Worm (Caenorhabditis elegans) whole organism, L1 larva: Measurements from ENCODE around the gene F25B4.4.

Experiments
- C04F5.9 ChIP-seq: sonication (generic microtip); optimal IDR thresholded peaks from 2 replicates; lab custom pipeline; 2016; ENCODE audit warnings: missing genetic modification characterization, missing compliant biosample characterization
- F16B12.6 ChIP-seq: fragments of 150-350 bp; optimal IDR thresholded peaks from 2 replicates; lab custom pipeline; 2014; ENCODE audit warnings: missing biosample characterization, missing genetic modification characterization
- blmp-1 ChIP-seq: fragments of 150-350 bp; optimal IDR thresholded peaks from 2 replicates; lab custom pipeline; 2014; ENCODE audit warnings: missing biosample characterization, missing genetic modification characterization
- ceh-88 ChIP-seq: fragments of 200-800 bp; sonication (Bioruptor generic); IDR thresholded peaks from 2 replicates; pipeline ENCODE4 v1.3.6; 2022; ENCODE audit warnings: missing genetic modification characterization, missing compliant biosample characterization
- efl-1 ChIP-seq, 4 experiments: fragments of 150-350 bp; optimal IDR thresholded peaks in 3 of 4; peaks in 1 of 4; 1 replicate in 1 of 4; 2 replicates in 3 of 4; lab custom pipeline; 2014; ENCODE audit warnings: missing biosample characterization in 2 of 4, missing genetic modification characterization in 2 of 4, missing genetic modification reagents in 2 of 4
- efl-3 ChIP-seq: fragments of 200-800 bp; sonication (Bioruptor generic); optimal IDR thresholded peaks from 2 replicates; lab custom pipeline; 2018; ENCODE audit warnings: mild to moderate bottlenecking, missing genetic modification characterization, missing compliant biosample characterization
- egl-13 ChIP-seq: sonication (generic microtip); optimal IDR thresholded peaks from 2 replicates; lab custom pipeline; 2016; ENCODE audit warnings: missing genotype, missing genetic modification reagents, missing genetic modification characterization, missing compliant biosample characterization
- elt-3 ChIP-seq, 6 experiments: fragments of 150-350 bp in 1 of 6; sonication (generic microtip); optimal IDR thresholded peaks; 2 replicates each; lab custom pipeline; 2017 to 2018; ENCODE audit warnings: missing biosample characterization in 6 of 6, missing genetic modification characterization in 6 of 6, inconsistent platforms in 1 of 6
- ets-5 ChIP-seq: fragments of 200-800 bp; sonication (Bioruptor generic); IDR thresholded peaks from 2 replicates; pipeline ENCODE4 v1.3.6; 2022; ENCODE audit warnings: missing genetic modification characterization, missing compliant biosample characterization
- fos-1 ChIP-seq: fragments of 150-350 bp; optimal IDR thresholded peaks from 2 replicates; lab custom pipeline; 2014; ENCODE audit warnings: missing biosample characterization, missing genetic modification characterization
- grh-1 ChIP-seq: fragments of 200-800 bp; sonication (Bioruptor generic); IDR thresholded peaks from 2 replicates; pipeline ENCODE4 v1.3.6; 2022; ENCODE audit warnings: missing genetic modification reagents, missing genetic modification characterization, missing compliant biosample characterization
- hlh-4 ChIP-seq: sonication (generic microtip); optimal IDR thresholded peaks from 2 replicates; lab custom pipeline; 2016; ENCODE audit warnings: mild to moderate bottlenecking, missing genetic modification characterization, missing compliant biosample characterization
- lin-14 ChIP-seq: fragments of 200-800 bp; sonication (Bioruptor generic); optimal IDR thresholded peaks from 2 replicates; lab custom pipeline; 2018; ENCODE audit warnings: mild to moderate bottlenecking, missing genetic modification characterization, moderate library complexity, missing compliant biosample characterization
- lin-15B ChIP-seq: fragments of 150-350 bp; sonication (generic microtip); optimal IDR thresholded peaks from 3 replicates; lab custom pipeline; 2014; ENCODE audit warnings: missing biosample characterization, missing genetic modification characterization
- lin-35 ChIP-seq, 2 experiments: fragments of 150-350 bp; optimal IDR thresholded peaks; 2 replicates each; lab custom pipeline; 2014; ENCODE audit warnings: missing biosample characterization in 2 of 2, missing genetic modification characterization in 2 of 2, missing genetic modification reagents in 2 of 2
- lin-39 ChIP-seq: fragments of 150-350 bp; optimal IDR thresholded peaks from 2 replicates; lab custom pipeline; 2014; ENCODE audit warnings: missing biosample characterization, missing genetic modification reagents, missing genetic modification characterization
- lsy-2 ChIP-seq, 2 experiments: fragments of 150-350 bp; optimal IDR thresholded peaks; 2 replicates each; lab custom pipeline; 2014; ENCODE audit warnings: missing biosample characterization in 2 of 2, missing genetic modification characterization in 2 of 2
- mab-9 ChIP-seq: fragments of 200-800 bp; sonication (Bioruptor generic); IDR thresholded peaks from 2 replicates; pipeline ENCODE4 v1.3.6; 2022; ENCODE audit warnings: missing genetic modification reagents, missing genetic modification characterization, missing compliant biosample characterization
- mdl-1 ChIP-seq, 2 experiments: fragments of 150-350 bp; optimal IDR thresholded peaks; 2 replicates each; lab custom pipeline; 2014 to 2017; ENCODE audit warnings: missing biosample characterization in 2 of 2, missing genetic modification characterization in 2 of 2, inconsistent platforms in 1 of 2
- mef-2 ChIP-seq: fragments of 150-350 bp; optimal IDR thresholded peaks from 2 replicates; lab custom pipeline; 2014; ENCODE audit warnings: missing biosample characterization, missing genetic modification characterization
- nhr-19 ChIP-seq: fragments of 200-800 bp; sonication (Bioruptor generic); conservative IDR thresholded peaks from 2 replicates; pipeline ENCODE4 v1.3.6; 2022; ENCODE audit warnings: missing genetic modification characterization, missing compliant biosample characterization
- nhr-20 ChIP-seq: sonication (generic microtip); optimal IDR thresholded peaks from 2 replicates; lab custom pipeline; 2016; ENCODE audit warnings: mild to moderate bottlenecking, missing genetic modification characterization, missing compliant biosample characterization
- nhr-28 ChIP-seq: fragments of 150-350 bp; optimal IDR thresholded peaks from 2 replicates; lab custom pipeline; 2014; ENCODE audit warnings: missing biosample characterization, missing genetic modification characterization
- nhr-47 ChIP-seq: sonication (generic microtip); optimal IDR thresholded peaks from 2 replicates; lab custom pipeline; 2016; ENCODE audit warnings: mild to moderate bottlenecking, missing genetic modification characterization, moderate library complexity, missing compliant biosample characterization
- nhr-71 ChIP-seq: sonication (generic microtip); optimal IDR thresholded peaks from 2 replicates; lab custom pipeline; 2016; ENCODE audit warnings: mild to moderate bottlenecking, missing genetic modification characterization, moderate library complexity, missing compliant biosample characterization
- nhr-84 ChIP-seq: sonication (generic microtip); optimal IDR thresholded peaks from 2 replicates; lab custom pipeline; 2017; ENCODE audit warnings: missing biosample characterization, missing genetic modification characterization
- nhr-85 ChIP-seq: sonication (generic microtip); peaks from one replicate; lab custom pipeline; 2016; ENCODE audit warnings: missing genetic modification characterization, inconsistent platforms, missing compliant biosample characterization
- nhr-90 ChIP-seq: sonication (generic microtip); optimal IDR thresholded peaks from 2 replicates; lab custom pipeline; 2016; ENCODE audit warnings: mild to moderate bottlenecking, missing genetic modification characterization, missing compliant biosample characterization; ENCODE audit not compliant: poor library complexity
- skn-1 ChIP-seq: fragments of 150-350 bp; optimal IDR thresholded peaks from 2 replicates; lab custom pipeline; 2014; ENCODE audit warnings: missing biosample characterization, missing genetic modification characterization
- snu-23 ChIP-seq: sonication (generic microtip); optimal IDR thresholded peaks from 2 replicates; lab custom pipeline; 2016; ENCODE audit warnings: missing genetic modification characterization, missing compliant biosample characterization
- sup-37 ChIP-seq: fragments of 200-800 bp; sonication (Bioruptor generic); optimal IDR thresholded peaks from 2 replicates; lab custom pipeline; 2018; ENCODE audit warnings: mild to moderate bottlenecking, missing genetic modification characterization, missing compliant biosample characterization
- swsn-7 ChIP-seq: sonication (generic microtip); optimal IDR thresholded peaks from 2 replicates; lab custom pipeline; 2016; ENCODE audit warnings: missing genetic modification characterization, missing compliant biosample characterization
- tbx-2 ChIP-seq: sonication (generic microtip); optimal IDR thresholded peaks from 2 replicates; lab custom pipeline; 2016; ENCODE audit warnings: missing genetic modification characterization, missing compliant biosample characterization
- tlp-1 ChIP-seq: fragments of 150-350 bp; optimal IDR thresholded peaks from 2 replicates; lab custom pipeline; 2014; ENCODE audit warnings: missing biosample characterization, missing genetic modification characterization
- unc-130 ChIP-seq: fragments of 150-350 bp; optimal IDR thresholded peaks from 2 replicates; lab custom pipeline; 2017; ENCODE audit warnings: missing biosample characterization, missing genetic modification characterization, inconsistent platforms
- unc-62 ChIP-seq: fragments of 150-350 bp; optimal IDR thresholded peaks from 2 replicates; lab custom pipeline; 2014; ENCODE audit warnings: missing biosample characterization, missing genetic modification reagents, missing genetic modification characterization
- unc-86 ChIP-seq: sonication (generic microtip); optimal IDR thresholded peaks from 2 replicates; lab custom pipeline; 2016; ENCODE audit warnings: missing genetic modification characterization, missing compliant biosample characterization
- vab-15 ChIP-seq: sonication (generic microtip); optimal IDR thresholded peaks from 2 replicates; lab custom pipeline; 2017; ENCODE audit warnings: missing genotype, mild to moderate bottlenecking, missing genetic modification characterization, missing compliant biosample characterization
- zag-1 ChIP-seq: fragments of 150-350 bp; optimal IDR thresholded peaks from 2 replicates; lab custom pipeline; 2014; ENCODE audit warnings: missing biosample characterization, missing genetic modification characterization

Gene F25B4.4

ce11 chrV:5691665-5692407 lies 7.2 kb downstream of the F25B4.4 start, which contains the start of gene F25B4.8:
Gene F25B4.8, minus strand, starts transcription at chrV:5691715.
- TF ChIP-seq nhr-20 (tag; lab: Kevin White, UChicago): no peak
- peak; percentile 35 for TF ChIP-seq blmp-1 (tag; lab: Kevin White, UChicago)
- TF ChIP-seq lin-35 (GFP tag; optimal IDR thresholded peaks at IDR 0.05; lab: Kevin White, UChicago): no peak
- TF ChIP-seq elt-3 (tag; optimal IDR thresholded peaks at IDR 0.05; lab: Kevin White, UChicago): peak in 2 of 6 experiments; percentile 20 to 46
- TF ChIP-seq efl-1 (optimal IDR thresholded peaks at IDR 0.05; lab: Kevin White, UChicago): no peak
- peak in 1 of 2 experiments; percentile 84 for TF ChIP-seq efl-1 (GFP tag; optimal IDR thresholded peaks at IDR 0.05 in 1 of 2; lab: Kevin White, UChicago)
- no peak for TF ChIP-seq mef-2 (tag; lab: Kevin White, UChicago)

DNA sequence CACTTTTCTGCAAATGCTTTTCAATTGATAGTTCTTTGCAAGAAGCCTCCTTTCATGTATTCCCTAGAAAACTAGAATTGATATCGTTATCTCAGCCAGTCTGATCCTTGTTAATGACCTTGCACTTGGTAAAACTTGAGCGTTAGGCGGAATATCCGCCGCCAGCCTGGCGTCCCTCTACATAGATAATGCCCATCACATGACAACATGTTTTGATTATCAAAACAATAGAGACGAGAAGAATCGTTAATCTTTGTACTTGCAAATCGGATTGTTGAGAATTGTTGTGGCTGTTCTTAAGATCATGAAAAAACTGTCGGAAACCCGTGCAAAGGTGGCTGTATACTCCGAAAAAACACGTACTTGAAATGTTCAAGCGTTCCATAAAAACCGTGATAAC lies 8.9 kb downstream of the F25B4.4 start:
- TF ChIP-seq blmp-1 (tag; lab: Kevin White, UChicago): peak; percentile 88
- peak; percentile 50 to 97 (median 68) for TF ChIP-seq elt-3 (tag; optimal IDR thresholded peaks at IDR 0.05; lab: Kevin White, UChicago)
- TF ChIP-seq F16B12.6 (tag; lab: Kevin White, UChicago): no peak
- TF ChIP-seq nhr-47 (tag; lab: Kevin White, UChicago): peak; percentile 15
- peak; percentile 52 for TF ChIP-seq snu-23 (GFP tag; lab: Kevin White, UChicago)
- TF ChIP-seq unc-62 (GFP tag; lab: Kevin White, UChicago): no peak
- TF ChIP-seq nhr-85 (tag; lab: Kevin White, UChicago): peak; percentile 94
- TF ChIP-seq lin-14 (GFP tag; lab: Kevin White, UChicago): peak; percentile 70
- no peak for TF ChIP-seq tlp-1 (tag; lab: Kevin White, UChicago)
- TF ChIP-seq tbx-2: peak; percentile 43
- peak in 1 of 2 experiments; percentile 38 for TF ChIP-seq lsy-2 (tag; optimal IDR thresholded peaks at IDR 0.05; lab: Kevin White, UChicago)
- TF ChIP-seq lin-15B: no peak
- TF ChIP-seq grh-1 (GFP tag; lab: Robert Waterston, UW): peak; percentile 59
- peak; percentile 65 for TF ChIP-seq nhr-71 (tag; lab: Kevin White, UChicago)
- no peak for TF ChIP-seq ets-5 (GFP tag; lab: Robert Waterston, UW)
- no peak for TF ChIP-seq efl-1 (optimal IDR thresholded peaks at IDR 0.05; lab: Kevin White, UChicago)
- TF ChIP-seq efl-1 (GFP tag; optimal IDR thresholded peaks at IDR 0.05 in 1 of 2; lab: Kevin White, UChicago): peak in 1 of 2 experiments; percentile 66
- TF ChIP-seq unc-130 (tag; lab: Kevin White, UChicago): peak; percentile 79
- no peak for TF ChIP-seq vab-15
- no peak for TF ChIP-seq egl-13 (tag; lab: Kevin White, UChicago)
- TF ChIP-seq lin-39 (tag; lab: Kevin White, UChicago): no peak
- TF ChIP-seq mdl-1 (tag; optimal IDR thresholded peaks at IDR 0.05; lab: Kevin White, UChicago): peak in 1 of 2 experiments; percentile 47
- TF ChIP-seq hlh-4 (tag; lab: Kevin White, UChicago): no peak
- no peak for TF ChIP-seq C04F5.9 (tag; lab: Kevin White, UChicago)
- TF ChIP-seq nhr-19 (GFP tag; lab: Robert Waterston, UW): peak; percentile 51
- peak; percentile 56 for TF ChIP-seq nhr-90 (tag; lab: Kevin White, UChicago)
- TF ChIP-seq zag-1 (tag; lab: Kevin White, UChicago): no peak
- no peak for TF ChIP-seq efl-3 (GFP tag; lab: Kevin White, UChicago)
- TF ChIP-seq nhr-20 (tag; lab: Kevin White, UChicago): peak; percentile 77

ce11 chrV:5695635-5696034 lies 11.0 kb downstream of the F25B4.4 start:
- TF ChIP-seq ceh-88 (GFP tag; lab: Robert Waterston, UW) (no peak), lsy-2 (tag; optimal IDR thresholded peaks at IDR 0.05; lab: Kevin White, UChicago) (no peak), skn-1 (tag; lab: Kevin White, UChicago) (no peak), nhr-84 (tag; lab: Kevin White, UChicago) (no peak), nhr-90 (tag; lab: Kevin White, UChicago) (no peak), mab-9 (GFP tag; lab: Robert Waterston, UW) (no peak), sup-37 (no peak), nhr-20 (tag; lab: Kevin White, UChicago) (peak; percentile 64), blmp-1 (tag; lab: Kevin White, UChicago) (peak; percentile 94), fos-1 (no peak), snu-23 (GFP tag; lab: Kevin White, UChicago) (peak; percentile 27), nhr-71 (tag; lab: Kevin White, UChicago) (peak; percentile 24), swsn-7 (tag; lab: Kevin White, UChicago) (no peak), efl-1 (optimal IDR thresholded peaks at IDR 0.05; lab: Kevin White, UChicago) (no peak), efl-1 (GFP tag; optimal IDR thresholded peaks at IDR 0.05 in 1 of 2; lab: Kevin White, UChicago) (peak in 1 of 2 experiments; percentile 20), nhr-85 (tag; lab: Kevin White, UChicago) (peak; percentile 56), tbx-2 (no peak), elt-3 (tag; optimal IDR thresholded peaks at IDR 0.05; lab: Kevin White, UChicago) (peak in 1 of 6 experiments; percentile 57), unc-86 (tag; lab: Kevin White, UChicago) (no peak), nhr-28 (no peak), lin-14 (GFP tag; lab: Kevin White, UChicago) (peak; percentile 56)
